Worm (Caenorhabditis elegans): Measurements from ENCODE around the gene T01D1.3.
A peak's percentile ranks its signal among the peaks of the same experiment; 100 is the strongest.

Gene T01D1.3

ce11 chrII:163229-163628 is 12.5 kb downstream of the T01D1.3 start:
- TF ChIP-seq lin-14 (GFP tag; optimal IDR thresholded peaks at IDR 0.05) (peak; percentile 37), elt-3 (tag; optimal IDR thresholded peaks at IDR 0.05) (peak in 1 of 6 experiments; percentile 9), tbx-2 (tag; optimal IDR thresholded peaks at IDR 0.05) (no peak), efl-1 (optimal IDR thresholded peaks at IDR 0.05) (no peak), efl-1 (GFP tag; optimal IDR thresholded peaks at IDR 0.05 in 1 of 2) (peak in 1 of 2 experiments; percentile 76), nhr-85 (tag) (peak; percentile 68), fos-1 (tag; optimal IDR thresholded peaks at IDR 0.05) (no peak)

- TF ChIP-seq tlp-1 (tag; optimal IDR thresholded peaks at IDR 0.05): peak; percentile 26
- peak; percentile 73 for TF ChIP-seq blmp-1 (tag; optimal IDR thresholded peaks at IDR 0.05)
- peak; percentile 94 for TF ChIP-seq elt-2 (tag; optimal IDR thresholded peaks at IDR 0.05)
- peak in 1 of 2 experiments; percentile 44 for TF ChIP-seq mdl-1 (tag; optimal IDR thresholded peaks at IDR 0.05)
- no peak for TF ChIP-seq irx-1 (tag; optimal IDR thresholded peaks at IDR 0.05)
- peak; percentile 76 for TF ChIP-seq lin-14 (GFP tag; optimal IDR thresholded peaks at IDR 0.05)
- TF ChIP-seq unc-130 (tag; optimal IDR thresholded peaks at IDR 0.05): peak; percentile 25
- TF ChIP-seq lsy-2 (tag; optimal IDR thresholded peaks at IDR 0.05): peak in 1 of 2 experiments; percentile 27
- no peak for TF ChIP-seq lin-15B (tag; optimal IDR thresholded peaks at IDR 0.05)
- TF ChIP-seq sup-37 (GFP tag; optimal IDR thresholded peaks at IDR 0.05): no peak
- peak; percentile 16 for TF ChIP-seq nhr-90 (tag; optimal IDR thresholded peaks at IDR 0.05; ENCODE audit: poor library complexity)
- peak; percentile 19 for TF ChIP-seq pqm-1 (tag; optimal IDR thresholded peaks at IDR 0.05)
- peak; percentile 36 for TF ChIP-seq nhr-71 (tag; optimal IDR thresholded peaks at IDR 0.05)
- TF ChIP-seq elt-3 (tag; optimal IDR thresholded peaks at IDR 0.05): peak; percentile 21 to 96 (median 79)
- TF ChIP-seq nhr-20 (tag; optimal IDR thresholded peaks at IDR 0.05): peak; percentile 23
- TF ChIP-seq sptf-1 (tag; optimal IDR thresholded peaks at IDR 0.05): no peak
- no peak for TF ChIP-seq nhr-19 (GFP tag; conservative IDR thresholded peaks at IDR 0.05)
- TF ChIP-seq jun-1 (tag; optimal IDR thresholded peaks at IDR 0.05): peak; percentile 55
- TF ChIP-seq nhr-237 (tag; optimal IDR thresholded peaks at IDR 0.05): no peak
- TF ChIP-seq tbx-2 (tag; optimal IDR thresholded peaks at IDR 0.05): no peak
- TF ChIP-seq snu-23 (GFP tag; optimal IDR thresholded peaks at IDR 0.05): peak; percentile 5
- peak in 1 of 2 experiments; percentile 53 for TF ChIP-seq lin-35 (GFP tag; optimal IDR thresholded peaks at IDR 0.05)
Observed at ce11 chrII:162182-162581, 13.6 kb downstream of the T01D1.3 start, which contains the start of gene etr-1. Gene etr-1, plus strand, starts transcription at chrII:162374.

- TF ChIP-seq swsn-7 (tag; optimal IDR thresholded peaks at IDR 0.05): no peak
- TF ChIP-seq nhr-20 (tag; optimal IDR thresholded peaks at IDR 0.05): peak; percentile 19
- TF ChIP-seq snu-23 (GFP tag; optimal IDR thresholded peaks at IDR 0.05): peak; percentile 48
- TF ChIP-seq lin-39 (tag; optimal IDR thresholded peaks at IDR 0.05): peak; percentile 8
- TF ChIP-seq jun-1 (tag; optimal IDR thresholded peaks at IDR 0.05): no peak
- peak; percentile 4 for TF ChIP-seq tbx-2 (tag; optimal IDR thresholded peaks at IDR 0.05)
- TF ChIP-seq xbp-1 (tag; optimal IDR thresholded peaks at IDR 0.05): peak; percentile 47
- TF ChIP-seq nhr-71 (tag; optimal IDR thresholded peaks at IDR 0.05): peak; percentile 71
- TF ChIP-seq rnt-1 (tag; optimal IDR thresholded peaks at IDR 0.05): peak; percentile 72
- TF ChIP-seq lin-14 (GFP tag; optimal IDR thresholded peaks at IDR 0.05): peak; percentile 77
- no peak for TF ChIP-seq F16B12.6 (tag; optimal IDR thresholded peaks at IDR 0.05)
- TF ChIP-seq nhr-28 (tag; optimal IDR thresholded peaks at IDR 0.05): no peak
- no peak for TF ChIP-seq unc-62 (GFP tag; optimal IDR thresholded peaks at IDR 0.05)
- TF ChIP-seq aha-1 (tag; optimal IDR thresholded peaks at IDR 0.05): no peak
- no peak for TF ChIP-seq ceh-63 (GFP tag; optimal IDR thresholded peaks at IDR 0.05)
- peak in 1 of 2 experiments; percentile 22 for TF ChIP-seq efl-1 (optimal IDR thresholded peaks at IDR 0.05)
- TF ChIP-seq efl-1 (GFP tag; optimal IDR thresholded peaks at IDR 0.05 in 1 of 2): peak in 1 of 2 experiments; percentile 92
- no peak for TF ChIP-seq nhr-77 (tag; optimal IDR thresholded peaks at IDR 0.05)
- TF ChIP-seq dsc-1 (tag; optimal IDR thresholded peaks at IDR 0.05): peak; percentile 32
- TF ChIP-seq lir-3 (tag; optimal IDR thresholded peaks at IDR 0.05; ENCODE audit: poor library complexity): no peak
- TF ChIP-seq mef-2 (tag; optimal IDR thresholded peaks at IDR 0.05): no peak
- no peak for TF ChIP-seq alr-1 (tag; optimal IDR thresholded peaks at IDR 0.05; ENCODE audit: borderline replicate concordance)
- no peak for TF ChIP-seq unc-30 (tag; optimal IDR thresholded peaks at IDR 0.05)
- TF ChIP-seq nhr-19 (GFP tag; conservative IDR thresholded peaks at IDR 0.05): peak; percentile 51
- TF ChIP-seq lsy-2 (tag; optimal IDR thresholded peaks at IDR 0.05): peak; percentile 31 to 41
Observed at ce11 chrII:161275-161674, 14.5 kb downstream of the T01D1.3 start.

All from whole organism, L1 larva.